Worm (Caenorhabditis elegans): ENCODE data around the gene C33G3.6.

DNA sequence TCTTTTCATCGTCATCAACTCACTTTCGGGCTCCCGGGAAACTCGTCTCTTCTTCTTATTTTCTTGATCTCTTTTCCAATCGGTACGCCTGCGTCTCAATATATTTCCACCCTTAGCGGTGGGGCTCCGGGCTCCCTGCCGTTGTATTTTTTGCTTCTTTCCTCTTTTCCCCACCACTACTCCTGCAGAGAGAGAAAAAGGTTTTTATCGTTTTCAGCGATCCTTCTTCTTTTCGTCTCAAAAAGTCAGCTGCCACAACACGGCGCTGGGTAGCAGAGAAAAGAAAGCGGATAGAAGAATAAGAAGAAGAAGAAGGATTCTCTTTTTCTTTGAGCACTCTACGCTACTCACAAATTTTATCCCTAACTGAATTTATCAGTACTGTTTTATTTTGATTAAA is 29.3 kb downstream of the C33G3.6 start:
- no peak for TF ChIP-seq him-1 (tag; optimal IDR thresholded peaks at IDR 0.05)
- no peak for TF ChIP-seq dao-5 (tag; optimal IDR thresholded peaks at IDR 0.05)
- no peak for TF ChIP-seq W03F9.2 (tag; optimal IDR thresholded peaks at IDR 0.05)
